Fruit fly (Drosophila melanogaster): Measurements from ENCODE around the gene Ufd1.

DNA sequence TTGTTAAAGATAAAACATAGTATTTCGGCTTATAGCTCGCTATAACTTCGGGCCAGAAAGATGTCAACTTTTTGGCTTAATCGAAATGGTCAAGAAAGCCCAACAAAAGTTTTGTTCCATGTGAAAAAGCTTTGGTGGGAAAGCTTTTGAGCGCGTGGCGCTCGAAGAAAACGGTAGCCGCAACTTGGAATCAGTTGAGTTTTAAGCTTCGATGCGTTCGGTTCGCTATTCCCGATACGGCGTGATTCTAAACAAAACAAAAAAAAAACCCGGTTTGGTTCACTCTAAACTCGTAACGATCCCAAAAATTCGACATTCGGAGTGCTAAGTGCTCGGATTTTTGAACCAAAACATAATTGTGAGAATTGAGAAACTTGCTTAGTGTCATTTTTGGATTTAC is 12.8 kb upstream of the Ufd1 start, which contains the start of gene IRSp53:
- TF ChIP-seq insv (optimal IDR thresholded peaks at IDR 0.05) (no peak), h (optimal IDR thresholded peaks at IDR 0.05) (no peak), Sin3A (optimal IDR thresholded peaks at IDR 0.05) (no peak), ttk (optimal IDR thresholded peaks at IDR 0.05) (no peak)

Data from Kc167 (cell line).